Worm (Caenorhabditis elegans) whole organism, L4 larva: ENCODE data around the gene trip-4.

Experiments used
- ceh-28 ChIP-seq: fragments of 150-350 bp; optimal IDR thresholded peaks from 2 replicates; lab custom pipeline; 2014; ENCODE audit warnings: missing biosample characterization, missing genetic modification reagents, missing genetic modification characterization
- ceh-62 ChIP-seq: sonication (generic microtip); optimal IDR thresholded peaks from 2 replicates; lab custom pipeline; 2017; ENCODE audit warnings: missing biosample characterization, missing genetic modification characterization
- fkh-10 ChIP-seq: fragments of 150-350 bp; optimal IDR thresholded peaks from 2 replicates; lab custom pipeline; 2014; ENCODE audit warnings: missing biosample characterization, missing genetic modification reagents, missing genetic modification characterization
- lsy-2 ChIP-seq, 2 experiments: fragments of 150-350 bp in 1 of 2; sonication (generic microtip) in 1 of 2; optimal IDR thresholded peaks; 2 replicates each; lab custom pipeline; 2014 to 2017; ENCODE audit warnings: missing biosample characterization in 2 of 2, missing genetic modification characterization in 2 of 2
- snpc-4 ChIP-seq: fragments of 150-350 bp; optimal IDR thresholded peaks from 2 replicates; lab custom pipeline; 2014; ENCODE audit warnings: missing biosample characterization, missing genetic modification characterization
- unc-39 ChIP-seq: sonication (generic microtip); optimal IDR thresholded peaks from 2 replicates; lab custom pipeline; 2017; ENCODE audit warnings: missing biosample characterization, missing genetic modification characterization
- unc-62 ChIP-seq, 3 experiments: fragments of 150-350 bp in 1 of 3; sonication (generic microtip); optimal IDR thresholded peaks in 2 of 3; peaks in 1 of 3; 1 replicate in 1 of 3; 2 replicates in 2 of 3; lab custom pipeline; 2014 to 2017; ENCODE audit warnings: missing biosample characterization in 3 of 3, missing genetic modification characterization in 3 of 3, missing genetic modification reagents in 3 of 3, missing genotype in 1 of 3

DNA sequence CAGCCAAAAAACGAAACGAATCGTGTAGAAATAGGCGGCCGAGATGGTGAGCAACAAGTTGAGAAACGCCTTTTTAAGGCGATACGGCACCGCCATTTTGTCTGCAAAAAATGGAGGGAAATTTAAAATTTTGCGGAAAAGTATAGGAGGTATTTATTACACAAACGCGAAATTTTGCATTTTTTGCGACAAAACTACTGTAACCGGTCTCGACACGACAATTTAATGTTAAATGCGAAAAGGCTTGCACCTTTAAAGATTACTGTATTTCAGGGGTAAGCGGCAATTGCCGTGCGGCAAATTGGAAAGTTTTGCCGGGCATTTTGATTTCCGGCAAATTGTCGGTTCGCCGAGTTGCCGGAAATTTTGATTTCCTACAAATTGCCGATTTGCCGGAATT is 32.4 kb downstream of the trip-4 start, which contains the start of gene Y53F4B.18:
- TF ChIP-seq ceh-28 (tag; lab: Kevin White, UChicago) (no peak), snpc-4 (tag; lab: Kevin White, UChicago) (no peak), lsy-2 (tag; optimal IDR thresholded peaks at IDR 0.05; lab: Kevin White, UChicago) (no peak), ceh-62 (no peak), fkh-10 (GFP tag; lab: Kevin White, UChicago) (no peak), unc-62 (GFP tag; optimal IDR thresholded peaks at IDR 0.05 in 1 of 2; lab: Kevin White, UChicago) (no peak), unc-62 (tag; optimal IDR thresholded peaks at IDR 0.05; lab: Kevin White, UChicago) (no peak), unc-39 (no peak)
